Fruit fly (Drosophila melanogaster): ENCODE data around the gene Nepl6.

Nepl6 gene

DNA sequence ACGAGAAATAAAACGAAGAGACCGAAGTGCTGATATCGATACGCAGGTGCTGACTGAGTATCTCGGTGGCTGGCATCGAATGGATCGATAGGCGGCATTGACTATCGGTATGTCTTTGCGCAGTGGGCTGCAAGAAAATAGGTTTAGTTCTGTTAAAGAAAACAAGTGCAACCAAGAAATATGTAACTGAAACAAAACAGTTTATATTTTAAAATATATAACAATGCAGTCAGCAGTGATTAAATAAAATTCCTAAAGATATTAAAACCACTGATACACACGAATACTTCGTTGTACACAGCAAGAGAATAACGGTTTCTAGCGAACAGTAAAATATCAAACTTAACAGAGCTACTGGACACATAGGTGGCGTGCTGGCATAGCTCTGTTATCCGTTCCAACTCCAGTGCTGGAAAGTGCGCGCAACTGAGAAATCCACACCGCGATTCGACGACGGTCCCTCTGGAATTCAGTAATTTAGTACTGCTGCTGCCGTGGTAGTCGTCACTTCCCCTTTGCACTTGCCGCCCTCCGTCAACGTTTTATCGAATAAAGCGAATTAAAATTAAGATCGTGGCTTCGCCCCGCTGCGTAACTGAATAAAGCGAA, 46.8 kb downstream of the Nepl6 start, which contains the start of the genes Pez and Cpr (continued):
- peak; percentile 73 for TF ChIP-seq sens (GFP tag)
- TF ChIP-seq grau (tag; optimal IDR thresholded peaks at IDR 0.05): no peak
- peak; percentile 23; the same call in 1 of the 2 replicates for TF ChIP-seq tna (GFP tag; IDR thresholded peaks at IDR 0.05; ENCODE audit: partially characterized antibody)
- no peak for TF ChIP-seq Lpt (GFP tag; optimal IDR thresholded peaks at IDR 0.05)
- TF ChIP-seq CG13123 (GFP tag; optimal IDR thresholded peaks at IDR 0.05): no peak
- peak; percentile 21 for TF ChIP-seq Fer1 (GFP tag; optimal IDR thresholded peaks at IDR 0.05)
- TF ChIP-seq eve (GFP tag; optimal IDR thresholded peaks at IDR 0.05): no peak
- no peak for TF ChIP-seq CG14965 (GFP tag; optimal IDR thresholded peaks at IDR 0.05; ENCODE audit: borderline replicate concordance)
- TF ChIP-seq fd102C (GFP tag; optimal IDR thresholded peaks at IDR 0.05): no peak
- TF ChIP-seq Scr (GFP tag; IDR thresholded peaks at IDR 0.05; ENCODE audit: partially characterized antibody): peak; percentile 84
- TF ChIP-seq H2.0 (GFP tag; IDR thresholded peaks at IDR 0.05): peak; percentile 24; the same call in 1 of the 2 replicates
- TF ChIP-seq Pdp1 (GFP tag; optimal IDR thresholded peaks at IDR 0.05): peak; percentile 10 to 27
- TF ChIP-seq CG2889 (GFP tag; IDR thresholded peaks at IDR 0.05): no peak
- TF ChIP-seq CG1529 (GFP tag; optimal IDR thresholded peaks at IDR 0.05): no peak
- TF ChIP-seq Ssrp (tag; optimal IDR thresholded peaks at IDR 0.05): no peak
- no peak for TF ChIP-seq CG15269 (tag; optimal IDR thresholded peaks at IDR 0.05)
- TF ChIP-seq CG2116 (GFP tag; optimal IDR thresholded peaks at IDR 0.05): peak; percentile 70
- TF ChIP-seq CG9817 (tag; optimal IDR thresholded peaks at IDR 0.05): peak; percentile 23
- no peak for TF ChIP-seq cato (GFP tag; optimal IDR thresholded peaks at IDR 0.05; ENCODE audit: borderline replicate concordance)
- TF ChIP-seq CG8388 (GFP tag; optimal IDR thresholded peaks at IDR 0.05): no peak
- peak; percentile 90 for TF ChIP-seq CG10267 (tag; optimal IDR thresholded peaks at IDR 0.05)
- TF ChIP-seq CG31441 (GFP tag; IDR thresholded peaks at IDR 0.05): no peak
- no peak for TF ChIP-seq gem (tag; optimal IDR thresholded peaks at IDR 0.05)
- no peak for TF ChIP-seq Neu2 (GFP tag; optimal IDR thresholded peaks at IDR 0.05; ENCODE audit: borderline replicate concordance)
- TF ChIP-seq CG33557 (GFP tag; optimal IDR thresholded peaks at IDR 0.05): no peak
- TF ChIP-seq CG12391 (tag; optimal IDR thresholded peaks at IDR 0.05): peak; percentile 39
- TF ChIP-seq z (GFP tag; IDR thresholded peaks at IDR 0.05): no peak
- peak; percentile 19; the same call in 1 of the 2 replicates for TF ChIP-seq Drgx (GFP tag; IDR thresholded peaks at IDR 0.05)
- TF ChIP-seq seq (GFP tag; IDR thresholded peaks at IDR 0.05): no peak
- no peak for TF ChIP-seq yki (optimal IDR thresholded peaks at IDR 0.05)
- TF ChIP-seq CG34376 (GFP tag; optimal IDR thresholded peaks at IDR 0.05): peak; percentile 47
- TF ChIP-seq CG12104 (GFP tag; optimal IDR thresholded peaks at IDR 0.05): no peak
- no peak for TF ChIP-seq Atf6 (GFP tag; IDR thresholded peaks at IDR 0.05)
- peak; percentile 27; the same call in 1 of the 2 replicates for TF ChIP-seq wdn (GFP tag; IDR thresholded peaks at IDR 0.05)
- peak; percentile 36 for TF ChIP-seq NC2β (GFP tag; optimal IDR thresholded peaks at IDR 0.05)
- no peak for TF ChIP-seq prd (optimal IDR thresholded peaks at IDR 0.05)
- no peak for TF ChIP-seq prd (GFP tag; IDR thresholded peaks at IDR 0.05)
- peak; percentile 86 for TF ChIP-seq HLH4C (GFP tag; IDR thresholded peaks at IDR 0.05; ENCODE audit: partially characterized antibody)
- TF ChIP-seq CG7839 (tag; optimal IDR thresholded peaks at IDR 0.05): no peak
- TF ChIP-seq CG30431 (GFP tag; optimal IDR thresholded peaks at IDR 0.05): no peak
- no peak for TF ChIP-seq CG10979 (tag; optimal IDR thresholded peaks at IDR 0.05)
- TF ChIP-seq ATbp (GFP tag; optimal IDR thresholded peaks at IDR 0.05): no peak
- no peak for TF ChIP-seq zf30C (GFP tag; optimal IDR thresholded peaks at IDR 0.05)
- peak; percentile 52 for TF ChIP-seq HmgZ (tag; optimal IDR thresholded peaks at IDR 0.05)
- TF ChIP-seq vfl (GFP tag; optimal IDR thresholded peaks at IDR 0.05): no peak
- TF ChIP-seq CG31365 (tag; optimal IDR thresholded peaks at IDR 0.05): no peak
- TF ChIP-seq CG34422 (GFP tag; IDR thresholded peaks at IDR 0.05): no peak
- no peak for TF ChIP-seq p53 (GFP tag; optimal IDR thresholded peaks at IDR 0.05)
- TF ChIP-seq CG10462 (GFP tag; optimal IDR thresholded peaks at IDR 0.05): peak; percentile 92
- 0 out of 2 replicates have a peak, but pooled peaks have one; percentile 29 for TF ChIP-seq gsb (GFP tag; IDR thresholded peaks at IDR 0.05)

All from whole organism, embryonic.